Worm (Caenorhabditis elegans) whole organism, young adult: ENCODE results near the gene ceh-82.
"Not testable (repeated sequence)": the region's sequence is repeated elsewhere in the genome, so short reads cannot be mapped to it uniquely, and the experiment has no call there.

Source experiments
- F10E7.11 ChIP-seq: sonication (generic microtip); optimal IDR thresholded peaks from 2 replicates; lab custom pipeline; 2017; ENCODE audit warnings: mild to moderate bottlenecking, missing genetic modification characterization, moderate library complexity, missing compliant biosample characterization
- ama-1 ChIP-seq, 3 experiments: fragments of 150-350 bp in 1 of 3; sonication (generic microtip) in 2 of 3; optimal IDR thresholded peaks; 2 replicates each; lab custom pipeline; 2014 to 2018; ENCODE audit warnings: missing biosample characterization in 2 of 3, missing genetic modification characterization in 2 of 3, missing genetic modification reagents in 2 of 3
- lir-1 ChIP-seq: fragments of 200-800 bp; sonication (Bioruptor generic); conservative IDR thresholded peaks from 2 replicates; pipeline ENCODE4 v1.3.6; 2022; ENCODE audit warnings: missing genetic modification reagents, missing genetic modification characterization, missing compliant biosample characterization
- pbrm-1 ChIP-seq: fragments of 200-800 bp; sonication (Bioruptor generic); IDR thresholded peaks from 2 replicates; pipeline ENCODE4 v1.3.6; 2022; ENCODE audit warnings: missing genetic modification reagents, missing genetic modification characterization, missing compliant biosample characterization

DNA sequence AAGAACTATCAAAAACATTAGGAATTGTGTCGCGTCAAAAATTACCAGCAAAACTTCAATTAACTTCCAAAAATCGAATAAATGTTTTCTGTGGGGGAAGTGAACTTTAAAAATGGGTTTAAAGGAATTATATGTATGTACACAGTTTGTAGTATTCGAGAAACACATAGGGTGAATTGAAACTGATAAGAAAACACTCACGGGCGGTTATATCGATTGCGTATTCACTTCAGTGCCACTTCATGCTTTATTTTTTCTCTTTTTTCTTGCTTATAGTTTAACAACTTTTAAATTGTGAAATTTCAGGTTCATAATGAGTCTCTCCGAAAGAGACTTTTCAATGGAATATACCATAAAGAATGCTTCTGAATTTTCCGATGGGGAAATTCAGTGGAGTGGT is 43.2 kb downstream of the ceh-82 start, which contains the start of gene F36H5.14:
- TF ChIP-seq lir-1 (GFP tag; lab: Robert Waterston, UW); pbrm-1 (GFP tag; lab: Robert Waterston, UW); ama-1 (optimal IDR thresholded peaks at IDR 0.05; lab: Kevin White, UChicago); ama-1 (GFP tag; optimal IDR thresholded peaks at IDR 0.05; lab: Kevin White, UChicago); F10E7.11 (tag; lab: Kevin White, UChicago): not testable (repeated sequence)
